Fruit fly (Drosophila melanogaster): ENCODE data around the gene CG10341.

CG10341 gene

DNA sequence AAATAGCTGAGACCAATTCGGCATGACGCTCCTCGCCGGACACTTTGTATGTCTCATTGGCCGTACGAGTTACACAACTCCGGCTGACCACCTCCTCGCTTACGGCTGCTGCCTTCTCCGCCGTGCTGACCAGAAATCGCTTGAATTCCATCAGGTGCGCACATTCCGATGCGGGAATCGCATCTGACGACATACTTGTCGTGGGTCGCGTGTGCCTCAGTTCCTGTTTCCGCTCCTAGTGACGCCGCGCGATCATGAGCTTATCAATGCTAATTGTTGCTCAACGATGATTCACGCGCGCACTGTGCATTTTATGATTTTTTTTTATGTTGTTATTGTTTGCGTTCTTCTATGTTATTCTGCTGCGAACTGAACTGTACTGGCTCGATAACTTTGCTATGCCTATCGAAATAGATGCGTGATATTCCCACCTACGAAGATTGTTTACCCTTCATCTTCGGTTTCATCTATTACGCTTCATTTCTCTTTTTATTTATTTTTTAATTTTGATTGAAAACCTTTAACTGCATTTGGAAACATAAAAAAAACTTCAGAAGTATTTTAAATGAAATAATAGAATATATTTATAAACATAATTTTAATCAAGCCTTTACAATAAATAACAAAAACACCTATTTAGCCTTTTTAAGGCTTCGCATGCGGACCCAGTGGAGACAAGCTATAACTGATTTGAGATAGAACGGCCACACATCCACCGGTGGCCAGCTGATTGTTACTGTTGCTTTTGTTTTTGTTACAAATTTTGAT lies 4.4 kb downstream of the CG10341 start, which contains the start of the genes CG10376 and CG10343:
Gene CG10376 (minus strand): TSS at position 385 of the 768 bp plus-strand sequence.
Gene CG10343 (plus strand): TSS at position 753 of the 768 bp plus-strand sequence.
- TF ChIP-seq CG32121 (GFP tag; IDR thresholded peaks at IDR 0.05) (peak; percentile 80), CG10348 (GFP tag; IDR thresholded peaks at IDR 0.05) (peak; percentile 97), CG14655 (GFP tag; optimal IDR thresholded peaks at IDR 0.05) (peak; percentile 89), CG17806 (tag; optimal IDR thresholded peaks at IDR 0.05) (peak; percentile 86), Pif1B (GFP tag; optimal IDR thresholded peaks at IDR 0.05) (no peak), Ets98B (GFP tag; IDR thresholded peaks at IDR 0.05) (peak; percentile 71; the same call in 1 of the 2 replicates), Pif1A (GFP tag; optimal IDR thresholded peaks at IDR 0.05) (no peak), CG8301 (tag; optimal IDR thresholded peaks at IDR 0.05) (peak; percentile 73), CG4496 (GFP tag; IDR thresholded peaks at IDR 0.05) (peak; percentile 78; the same call in 2 of the 3 replicates), rn (GFP tag; IDR thresholded peaks at IDR 0.05) (peak; percentile 69), Snoo (tag; optimal IDR thresholded peaks at IDR 0.05) (peak; percentile 81), fd96Ca (GFP tag; IDR thresholded peaks at IDR 0.05) (peak; percentile 60; the same call in 1 of the 3 replicates), CG9948 (tag; optimal IDR thresholded peaks at IDR 0.05) (peak; percentile 89), EcR (GFP tag; optimal IDR thresholded peaks at IDR 0.05) (peak; percentile 2), CG13204 (GFP tag; optimal IDR thresholded peaks at IDR 0.05) (no peak), gl (tag; optimal IDR thresholded peaks at IDR 0.05) (no peak), D1 (tag; optimal IDR thresholded peaks at IDR 0.05) (no peak), CG34367 (tag; optimal IDR thresholded peaks at IDR 0.05) (peak; percentile 75), CG8159 (tag; optimal IDR thresholded peaks at IDR 0.05) (peak; percentile 91), CG12605 (GFP tag; IDR thresholded peaks at IDR 0.05) (peak; percentile 54; the same call in 1 of the 2 replicates), CG15710 (tag; optimal IDR thresholded peaks at IDR 0.05) (peak; percentile 91)

DNA sequence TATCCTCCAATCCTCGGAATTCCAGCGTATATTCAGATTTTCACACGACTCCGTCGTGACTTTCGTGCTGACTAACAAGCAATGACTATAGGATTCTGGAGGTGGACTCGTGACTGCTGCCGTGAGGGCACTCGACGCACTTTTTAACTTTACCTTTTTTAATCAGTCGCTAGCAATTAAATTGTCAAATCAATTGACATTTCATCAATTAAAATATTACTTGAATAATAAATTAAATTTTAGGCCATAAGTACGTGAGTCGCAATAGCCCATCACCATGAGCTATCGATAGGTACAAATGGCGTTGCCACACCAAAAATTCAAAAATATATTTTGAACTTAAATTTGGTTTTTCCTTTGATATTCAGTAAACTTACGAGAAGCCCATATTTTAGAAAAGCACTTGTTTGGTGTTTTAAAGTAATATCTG lies 7.1 kb downstream of the CG10341 start, which contains the start of gene Jwa:
Gene Jwa (minus strand): TSS at position 87 of the 430 bp plus-strand sequence.
- TF ChIP-seq CG8159 (tag; optimal IDR thresholded peaks at IDR 0.05): peak; percentile 74
- TF ChIP-seq CG10348 (GFP tag; IDR thresholded peaks at IDR 0.05): peak; percentile 99
- peak; percentile 91 for TF ChIP-seq CG15710 (tag; optimal IDR thresholded peaks at IDR 0.05)
- TF ChIP-seq Pif1A (GFP tag; optimal IDR thresholded peaks at IDR 0.05): no peak
- TF ChIP-seq CG9948 (tag; optimal IDR thresholded peaks at IDR 0.05): peak; percentile 61
- TF ChIP-seq CG32121 (GFP tag; IDR thresholded peaks at IDR 0.05): peak; percentile 83
- peak; percentile 68 for TF ChIP-seq CG14655 (GFP tag; optimal IDR thresholded peaks at IDR 0.05)
- TF ChIP-seq Pif1B (GFP tag; optimal IDR thresholded peaks at IDR 0.05): peak; percentile 49
- TF ChIP-seq rn (GFP tag; IDR thresholded peaks at IDR 0.05): peak; percentile 77
- TF ChIP-seq fd96Ca (GFP tag; IDR thresholded peaks at IDR 0.05): peak; percentile 91
- peak; percentile 84 for TF ChIP-seq CG4496 (GFP tag; IDR thresholded peaks at IDR 0.05)
- no peak for TF ChIP-seq EcR (GFP tag; optimal IDR thresholded peaks at IDR 0.05)
- peak; percentile 68 for TF ChIP-seq CG17806 (tag; optimal IDR thresholded peaks at IDR 0.05)
- no peak for TF ChIP-seq CG13204 (GFP tag; optimal IDR thresholded peaks at IDR 0.05)
- TF ChIP-seq CG34367 (tag; optimal IDR thresholded peaks at IDR 0.05): peak; percentile 74
- peak; percentile 72 for TF ChIP-seq Snoo (tag; optimal IDR thresholded peaks at IDR 0.05)
- peak; percentile 53 for TF ChIP-seq CG8301 (tag; optimal IDR thresholded peaks at IDR 0.05)
- TF ChIP-seq Ets98B (GFP tag; IDR thresholded peaks at IDR 0.05): peak; percentile 78
- no peak for TF ChIP-seq D1 (tag; optimal IDR thresholded peaks at IDR 0.05)
- TF ChIP-seq gl (tag; optimal IDR thresholded peaks at IDR 0.05): peak; percentile 15
- peak; percentile 49 for TF ChIP-seq CG12605 (GFP tag; IDR thresholded peaks at IDR 0.05)

DNA sequence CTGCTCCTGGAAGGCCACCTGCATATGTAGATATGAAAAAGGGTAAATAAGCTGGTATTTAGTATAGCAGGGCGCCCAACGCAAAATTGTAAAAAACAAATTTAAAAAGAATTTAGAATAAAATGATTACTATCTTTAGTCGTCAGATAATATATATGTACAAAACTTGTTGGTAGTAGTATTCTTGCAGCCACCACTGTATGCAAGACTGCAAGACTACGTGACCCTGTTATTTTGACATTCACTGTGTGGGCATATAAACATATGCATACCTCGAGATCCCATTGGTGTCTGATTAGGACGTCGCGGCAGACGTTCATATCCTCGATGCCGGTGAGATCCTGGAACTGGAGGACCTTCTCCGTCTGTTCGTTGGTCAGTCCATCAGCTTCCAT lies 9.3 kb downstream of the CG10341 start:
- no peak for TF ChIP-seq rn (GFP tag; IDR thresholded peaks at IDR 0.05)
- no peak for TF ChIP-seq CG32121 (GFP tag; IDR thresholded peaks at IDR 0.05)
- TF ChIP-seq fd96Ca (GFP tag; IDR thresholded peaks at IDR 0.05): no peak
- no peak for TF ChIP-seq CG4496 (GFP tag; IDR thresholded peaks at IDR 0.05)
- TF ChIP-seq CG8301 (tag; optimal IDR thresholded peaks at IDR 0.05): no peak
- TF ChIP-seq gl (tag; optimal IDR thresholded peaks at IDR 0.05): no peak
- TF ChIP-seq CG9948 (tag; optimal IDR thresholded peaks at IDR 0.05): no peak
- TF ChIP-seq CG12605 (GFP tag; IDR thresholded peaks at IDR 0.05): no peak
- peak; percentile 36 for TF ChIP-seq Ets98B (GFP tag; IDR thresholded peaks at IDR 0.05)
- no peak for TF ChIP-seq CG8159 (tag; optimal IDR thresholded peaks at IDR 0.05)
- TF ChIP-seq Pif1A (GFP tag; optimal IDR thresholded peaks at IDR 0.05): peak; percentile 52
- peak; percentile 35 for TF ChIP-seq Snoo (tag; optimal IDR thresholded peaks at IDR 0.05)
- TF ChIP-seq Pif1B (GFP tag; optimal IDR thresholded peaks at IDR 0.05): peak; percentile 18
- no peak for TF ChIP-seq CG10348 (GFP tag; IDR thresholded peaks at IDR 0.05)

DNA sequence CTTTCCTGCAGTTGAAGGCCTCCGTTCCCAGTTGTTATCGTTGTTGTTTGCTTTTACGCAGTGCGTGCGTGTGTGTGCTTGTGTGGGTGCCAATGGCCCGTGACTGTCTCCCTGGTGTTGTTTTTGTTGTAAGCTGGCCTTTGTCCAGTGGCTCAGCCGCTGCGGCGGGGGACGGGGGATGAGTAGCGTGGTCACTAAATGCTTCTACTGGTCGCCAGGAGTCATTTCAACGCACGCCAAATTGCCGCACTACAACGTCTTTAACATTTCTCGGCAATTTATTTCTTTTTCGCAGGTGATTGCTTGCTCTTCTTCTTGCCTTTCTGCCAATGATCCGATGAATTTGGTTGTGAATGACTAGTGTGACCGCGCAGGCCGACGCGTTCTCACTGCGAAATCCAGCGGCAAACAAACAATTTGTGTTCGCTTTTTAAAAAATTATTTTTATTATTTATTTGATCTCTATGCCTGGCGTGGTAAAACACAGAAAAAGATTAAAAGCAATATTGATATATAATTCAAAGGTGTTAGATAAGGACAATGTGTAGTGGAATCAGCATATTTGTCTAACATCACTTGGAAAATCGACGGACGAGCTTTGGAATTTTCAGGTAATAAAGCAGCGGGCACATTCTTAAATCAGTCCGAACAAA lies 9.9 kb downstream of the CG10341 start, which contains the start of the genes Faf2 and Grip71:
Gene Faf2 (minus strand): TSS at position 450 of the 653 bp plus-strand sequence.
Gene Grip71 (plus strand): TSS at position 608 of the 653 bp plus-strand sequence.
- TF ChIP-seq fd96Ca (GFP tag; IDR thresholded peaks at IDR 0.05) (peak; percentile 92), Pif1A (GFP tag; optimal IDR thresholded peaks at IDR 0.05) (peak; percentile 83), CG34367 (tag; optimal IDR thresholded peaks at IDR 0.05) (peak; percentile 76), rn (GFP tag; IDR thresholded peaks at IDR 0.05) (peak; percentile 89), CG12605 (GFP tag; IDR thresholded peaks at IDR 0.05) (peak; percentile 80), gl (tag; optimal IDR thresholded peaks at IDR 0.05) (peak; percentile 14), CG8159 (tag; optimal IDR thresholded peaks at IDR 0.05) (peak; percentile 85), CG9948 (tag; optimal IDR thresholded peaks at IDR 0.05) (peak; percentile 83), Ets98B (GFP tag; IDR thresholded peaks at IDR 0.05) (peak; percentile 91), CG32121 (GFP tag; IDR thresholded peaks at IDR 0.05) (peak; percentile 89), CG15710 (tag; optimal IDR thresholded peaks at IDR 0.05) (peak; percentile 83), CG14655 (GFP tag; optimal IDR thresholded peaks at IDR 0.05) (peak; percentile 84), D1 (tag; optimal IDR thresholded peaks at IDR 0.05) (no peak), CG17806 (tag; optimal IDR thresholded peaks at IDR 0.05) (peak; percentile 84), CG8301 (tag; optimal IDR thresholded peaks at IDR 0.05) (peak; percentile 77), Snoo (tag; optimal IDR thresholded peaks at IDR 0.05) (peak; percentile 71), CG4496 (GFP tag; IDR thresholded peaks at IDR 0.05) (peak; percentile 91), CG13204 (GFP tag; optimal IDR thresholded peaks at IDR 0.05) (no peak), Pif1B (GFP tag; optimal IDR thresholded peaks at IDR 0.05) (peak; percentile 69), EcR (GFP tag; optimal IDR thresholded peaks at IDR 0.05) (peak; percentile 87), CG10348 (GFP tag; IDR thresholded peaks at IDR 0.05) (peak; percentile 96)

Measured in whole organism, pupa.